Fruit fly (Drosophila melanogaster): ENCODE measurements around the gene Hsp27.

Hsp27 gene

dm6 chr3L:9381602-9382001 lies 2.3 kb upstream of the Hsp27 start, which contains the start of gene Hsp23 (continued):
- TF ChIP-seq CG7928 (GFP tag; optimal IDR thresholded peaks at IDR 0.05) = no peak
- peak; percentile 29; the same call in 1 of the 2 replicates for TF ChIP-seq onecut (GFP tag; IDR thresholded peaks at IDR 0.05)
- TF ChIP-seq Lhr (GFP tag; optimal IDR thresholded peaks at IDR 0.05) = no peak
- TF ChIP-seq Rfx (GFP tag; IDR thresholded peaks at IDR 0.05) = peak; percentile 24; the same call in 1 of the 2 replicates
- TF ChIP-seq CG1603 (tag; optimal IDR thresholded peaks at IDR 0.05) = peak; percentile 9
- TF ChIP-seq gem (tag; optimal IDR thresholded peaks at IDR 0.05) = no peak
- no peak for TF ChIP-seq Six4 (GFP tag; optimal IDR thresholded peaks at IDR 0.05)
- TF ChIP-seq GATAe (GFP tag; conservative IDR thresholded peaks at IDR 0.05) = no peak
- no peak for TF ChIP-seq fd3F (GFP tag; optimal IDR thresholded peaks at IDR 0.05)
- TF ChIP-seq fd102C (GFP tag; optimal IDR thresholded peaks at IDR 0.05) = no peak
- TF ChIP-seq CG13894 (tag; optimal IDR thresholded peaks at IDR 0.05) = peak; percentile 45
- TF ChIP-seq psq (GFP tag; optimal IDR thresholded peaks at IDR 0.05) = no peak
- no peak for TF ChIP-seq Dbx (GFP tag; IDR thresholded peaks at IDR 0.05)
- no peak for TF ChIP-seq CG12769 (tag; optimal IDR thresholded peaks at IDR 0.05)
- no peak for TF ChIP-seq ro (GFP tag; IDR thresholded peaks at IDR 0.05)
- TF ChIP-seq CG2678 (tag; optimal IDR thresholded peaks at IDR 0.05) = no peak
- no peak for TF ChIP-seq CG17328 (GFP tag; IDR thresholded peaks at IDR 0.05)
- TF ChIP-seq wdn (GFP tag; IDR thresholded peaks at IDR 0.05) = no peak
- TF ChIP-seq CG10543 (GFP tag; optimal IDR thresholded peaks at IDR 0.05) = peak; percentile 17
- TF ChIP-seq lbe (GFP tag; optimal IDR thresholded peaks at IDR 0.05) = peak; percentile 65
- TF ChIP-seq D19A (tag; optimal IDR thresholded peaks at IDR 0.05) = peak; percentile 11
- TF ChIP-seq Bgb (GFP tag; IDR thresholded peaks at IDR 0.05; ENCODE audit: partially characterized antibody) = peak; percentile 17; the same call in 1 of the 2 replicates
- no peak for TF ChIP-seq al (GFP tag; IDR thresholded peaks at IDR 0.05)
- no peak for TF ChIP-seq gsb-n (tag; optimal IDR thresholded peaks at IDR 0.05)
- no peak for TF ChIP-seq Camta (GFP tag; optimal IDR thresholded peaks at IDR 0.05)
- TF ChIP-seq CHES-1-like (GFP tag; optimal IDR thresholded peaks at IDR 0.05) = no peak
- peak; percentile 6; the same call in 1 of the 2 replicates for TF ChIP-seq Drgx (GFP tag; IDR thresholded peaks at IDR 0.05)

dm6 chr3L:9384445-9385079 lies 699 bp downstream of the Hsp27 start:
- no peak for TF ChIP-seq yki (optimal IDR thresholded peaks at IDR 0.05)
- TF ChIP-seq Kr (GFP tag; optimal IDR thresholded peaks at IDR 0.05) = no peak
- 0 out of 2 replicates have a peak, but pooled peaks have one; percentile 9 for TF ChIP-seq vvl (GFP tag; IDR thresholded peaks at IDR 0.05)
- TF ChIP-seq dm (GFP tag; optimal IDR thresholded peaks at IDR 0.05) = no peak
- TF ChIP-seq ranshi (GFP tag; IDR thresholded peaks at IDR 0.05) = no peak
- no peak for TF ChIP-seq CG7556 (GFP tag; optimal IDR thresholded peaks at IDR 0.05)
- TF ChIP-seq slbo (GFP tag; IDR thresholded peaks at IDR 0.05) = 0 out of 2 replicates have a peak, but pooled peaks have one; percentile 16
- TF ChIP-seq sima (GFP tag; optimal IDR thresholded peaks at IDR 0.05) = no peak
- TF ChIP-seq btn (GFP tag; optimal IDR thresholded peaks at IDR 0.05) = no peak
- no peak for TF ChIP-seq Dbx (GFP tag; IDR thresholded peaks at IDR 0.05)
- TF ChIP-seq CG16813 (GFP tag; IDR thresholded peaks at IDR 0.05; ENCODE audit: partially characterized antibody) = no peak
- TF ChIP-seq scrt (GFP tag; optimal IDR thresholded peaks at IDR 0.05) = no peak
- TF ChIP-seq kni (GFP tag; optimal IDR thresholded peaks at IDR 0.05) = peak; percentile 53
- TF ChIP-seq CG9215 (GFP tag; IDR thresholded peaks at IDR 0.05) = no peak
- no peak for TF ChIP-seq Scr (GFP tag; IDR thresholded peaks at IDR 0.05; ENCODE audit: partially characterized antibody)
- no peak for TF ChIP-seq NfI (GFP tag; optimal IDR thresholded peaks at IDR 0.05)
- TF ChIP-seq CG6854 (GFP tag; optimal IDR thresholded peaks at IDR 0.05) = no peak
- no peak for TF ChIP-seq MESR4 (GFP tag; optimal IDR thresholded peaks at IDR 0.05)
- no peak for TF ChIP-seq Nf-YB (GFP tag; optimal IDR thresholded peaks at IDR 0.05)
- TF ChIP-seq rib (GFP tag; IDR thresholded peaks at IDR 0.05) = no peak
- TF ChIP-seq CG12299 (tag; optimal IDR thresholded peaks at IDR 0.05) = no peak
- peak; percentile 44 for TF ChIP-seq Med (GFP tag)
- no peak for TF ChIP-seq CG10267 (tag; optimal IDR thresholded peaks at IDR 0.05)
- TF ChIP-seq inv (GFP tag; IDR thresholded peaks at IDR 0.05; ENCODE audit: partially characterized antibody) = no peak
- TF ChIP-seq CG17385 (GFP tag; optimal IDR thresholded peaks at IDR 0.05) = peak; percentile 59
